Worm (Caenorhabditis elegans): ENCODE measurements around the gene srj-49.

ce11 chrV:2830817-2831216 lies 17.3 kb downstream of the srj-49 start, which contains the start of gene srw-2:
- TF ChIP-seq unc-62 (GFP tag; optimal IDR thresholded peaks at IDR 0.05) (no peak), lsl-1 (GFP tag; optimal IDR thresholded peaks at IDR 0.05) (no peak), ztf-6 (GFP tag; IDR thresholded peaks at IDR 0.05) (no peak), ceh-91 (GFP tag; IDR thresholded peaks at IDR 0.05) (no peak), lin-40 (tag; optimal IDR thresholded peaks at IDR 0.05) (no peak), dpl-1 (GFP tag; optimal IDR thresholded peaks at IDR 0.05) (no peak), nhr-179 (tag; optimal IDR thresholded peaks at IDR 0.05) (no peak)
